Fruit fly (Drosophila melanogaster) whole organism, embryonic: Measurements from ENCODE around the gene CG43273.

ENCODE experiments used
- Abd-B ChIP-seq: fragments of 200-800 bp; sonication (Bioruptor generic); optimal IDR thresholded peaks from 2 replicates; lab custom pipeline; 2018; ENCODE audit warnings: missing biosample characterization, mild to moderate bottlenecking, missing genetic modification characterization, moderate library complexity
- Atf3 ChIP-seq: fragments of 200-800 bp; sonication (Bioruptor generic); optimal IDR thresholded peaks from 3 replicates; lab custom pipeline; 2016; ENCODE audit warnings: missing biosample characterization, missing genetic modification characterization
- Bdp1 ChIP-seq: fragments of 200-800 bp; sonication (Bioruptor generic); optimal IDR thresholded peaks from 3 replicates; lab custom pipeline; 2016; ENCODE audit warnings: missing biosample characterization, missing genetic modification characterization
- Blimp-1 ChIP-seq: fragments of 200-800 bp; sonication (Bioruptor generic); optimal IDR thresholded peaks from 3 replicates; lab custom pipeline; 2018; ENCODE audit warnings: missing biosample characterization, missing genetic modification characterization, mild to moderate bottlenecking, moderate library complexity, missing genetic modification reagents
- CG12236 ChIP-seq: fragments of 200-800 bp; sonication (Bioruptor generic); optimal IDR thresholded peaks from 2 replicates; lab custom pipeline; 2016; ENCODE audit warnings: missing biosample characterization, missing genetic modification characterization
- CG12659 ChIP-seq: fragments of 200-800 bp; sonication (Bioruptor generic); optimal IDR thresholded peaks from 3 replicates; lab custom pipeline; 2017; ENCODE audit warnings: mild to moderate bottlenecking, missing biosample characterization, missing genetic modification reagents, missing genetic modification characterization
- CG12942 ChIP-seq: fragments of 200-800 bp; sonication (Bioruptor generic); optimal IDR thresholded peaks from 3 replicates; lab custom pipeline; 2016; ENCODE audit warnings: missing biosample characterization, missing genetic modification characterization
- CG13424 ChIP-seq: fragments of 200-800 bp; sonication (Bioruptor generic); optimal IDR thresholded peaks from 2 replicates; lab custom pipeline; 2019; ENCODE audit warnings: missing biosample characterization, mild to moderate bottlenecking, missing genetic modification characterization, moderate library complexity
- CG14441 ChIP-seq: fragments of 200-800 bp; sonication (Bioruptor generic); IDR thresholded peaks from 2 replicates; pipeline ENCODE4 v1.3.6; 2022; ENCODE audit warnings: missing biosample characterization, missing genetic modification characterization
- CG15011 ChIP-seq: fragments of 200-800 bp; sonication (Bioruptor generic); optimal IDR thresholded peaks from 3 replicates; lab custom pipeline; 2018; ENCODE audit warnings: missing biosample characterization, mild to moderate bottlenecking, missing genetic modification characterization
- CG15514 ChIP-seq: fragments of 200-800 bp; sonication (Bioruptor generic); optimal IDR thresholded peaks from 3 replicates; lab custom pipeline; 2017; ENCODE audit warnings: missing biosample characterization, missing genetic modification characterization, mild to moderate bottlenecking, moderate library complexity, missing genetic modification reagents
- CG17186 ChIP-seq: fragments of 200-800 bp; sonication (Bioruptor generic); optimal IDR thresholded peaks from 3 replicates; lab custom pipeline; 2017; ENCODE audit warnings: missing biosample characterization, missing genetic modification reagents, missing genetic modification characterization
- CG17568 ChIP-seq: fragments of 200-800 bp; sonication (Bioruptor generic); optimal IDR thresholded peaks from 2 replicates; lab custom pipeline; 2018; ENCODE audit warnings: missing biosample characterization, mild to moderate bottlenecking, missing genetic modification characterization, moderate library complexity
- CG1792 ChIP-seq: fragments of 200-800 bp; sonication (Bioruptor generic); optimal IDR thresholded peaks from 2 replicates; lab custom pipeline; 2016; ENCODE audit warnings: missing biosample characterization, missing genetic modification characterization
- CG33213 ChIP-seq: fragments of 200-800 bp; sonication (Bioruptor generic); optimal IDR thresholded peaks from 3 replicates; lab custom pipeline; 2016; ENCODE audit warnings: missing biosample characterization, missing genetic modification characterization
- CG34376 ChIP-seq: fragments of 200-800 bp; sonication (Bioruptor generic); optimal IDR thresholded peaks from 2 replicates; lab custom pipeline; 2018; ENCODE audit warnings: missing biosample characterization, mild to moderate bottlenecking, missing genetic modification characterization
- CG3995 ChIP-seq: fragments of 200-800 bp; sonication (Bioruptor generic); optimal IDR thresholded peaks from 3 replicates; lab custom pipeline; 2016; ENCODE audit warnings: missing biosample characterization, missing genetic modification characterization
- CG42726 ChIP-seq: fragments of 200-800 bp; sonication (Bioruptor generic); IDR thresholded peaks from 2 replicates; pipeline ENCODE4 v1.3.6; 2022; ENCODE audit warnings: missing biosample characterization, missing genetic modification characterization; ENCODE audit not compliant: partially characterized antibody
- CG4854 ChIP-seq: fragments of 200-800 bp; sonication (Bioruptor generic); optimal IDR thresholded peaks from 2 replicates; lab custom pipeline; 2016; ENCODE audit warnings: missing biosample characterization, missing genetic modification characterization, inconsistent platforms
- CG6175 ChIP-seq: fragments of 200-800 bp; sonication (Bioruptor generic); IDR thresholded peaks from 3 replicates; pipeline ENCODE4 v1.3.6; 2022; ENCODE audit warnings: missing biosample characterization, missing genetic modification characterization
- CG6254 ChIP-seq: fragments of 200-800 bp; sonication (Bioruptor generic); optimal IDR thresholded peaks from 3 replicates; lab custom pipeline; 2017; ENCODE audit warnings: mild to moderate bottlenecking, missing biosample characterization, missing genetic modification reagents, missing genetic modification characterization
- CG9437 ChIP-seq: fragments of 200-800 bp; sonication (Bioruptor generic); optimal IDR thresholded peaks from 2 replicates; lab custom pipeline; 2018; ENCODE audit warnings: missing biosample characterization, mild to moderate bottlenecking, missing genetic modification characterization
- CG9609 ChIP-seq: fragments of 200-800 bp; sonication (Bioruptor generic); optimal IDR thresholded peaks from 3 replicates; lab custom pipeline; 2016; ENCODE audit warnings: missing biosample characterization, missing genetic modification characterization
- D19B ChIP-seq: fragments of 200-800 bp; sonication (Bioruptor generic); optimal IDR thresholded peaks from 2 replicates; lab custom pipeline; 2017; ENCODE audit warnings: missing biosample characterization, mild to moderate bottlenecking, missing genetic modification characterization
- Dad ChIP-seq: fragments of 200-800 bp; sonication (Bioruptor generic); optimal IDR thresholded peaks from 3 replicates; lab custom pipeline; 2016; ENCODE audit warnings: missing biosample characterization, missing genetic modification characterization
- Dfd ChIP-seq, 2 experiments: fragments of >200 bp; optimal IDR thresholded peaks; 2 replicates each; lab custom pipeline; 2017; ENCODE audit warnings: missing biosample characterization in 2 of 2, missing genetic modification characterization in 2 of 2
- H15 ChIP-seq: fragments of 200-800 bp; sonication (Bioruptor generic); IDR thresholded peaks from 3 replicates; pipeline ENCODE4 v1.3.6; 2022; ENCODE audit warnings: missing biosample characterization, missing genetic modification characterization
- HmgZ ChIP-seq: fragments of 200-800 bp; sonication (Bioruptor generic); optimal IDR thresholded peaks from 2 replicates; lab custom pipeline; 2018; ENCODE audit warnings: missing biosample characterization, mild to moderate bottlenecking, missing genetic modification characterization
- MESR4 ChIP-seq: fragments of 200-800 bp; sonication (Bioruptor generic); optimal IDR thresholded peaks from 2 replicates; lab custom pipeline; 2018; ENCODE audit warnings: missing biosample characterization, mild to moderate bottlenecking, missing genetic modification characterization, moderate library complexity
- Sox100B ChIP-seq: fragments of 200-800 bp; sonication (Bioruptor generic); optimal IDR thresholded peaks from 3 replicates; lab custom pipeline; 2018; ENCODE audit warnings: missing biosample characterization, mild to moderate bottlenecking, missing genetic modification characterization
- cato ChIP-seq: fragments of 200-800 bp; sonication (Bioruptor generic); optimal IDR thresholded peaks from 2 replicates; lab custom pipeline; 2016; ENCODE audit warnings: missing biosample characterization, missing genetic modification characterization, borderline replicate concordance
- chif ChIP-seq, 2 experiments: fragments of 200-800 bp; sonication (Bioruptor generic); optimal IDR thresholded peaks; 3 replicates each; lab custom pipeline; 2016; ENCODE audit warnings: missing biosample characterization in 2 of 2, missing genetic modification characterization in 2 of 2
- dmrt99B ChIP-seq: fragments of 200-800 bp; sonication (Bioruptor generic); optimal IDR thresholded peaks from 2 replicates; lab custom pipeline; 2018; ENCODE audit warnings: missing biosample characterization, mild to moderate bottlenecking, missing genetic modification characterization, moderate library complexity
- dpn ChIP-seq, 2 experiments: fragments of 200-800 bp; sonication (Bioruptor generic); optimal IDR thresholded peaks; 3 replicates each; lab custom pipeline; 2016; ENCODE audit warnings: missing biosample characterization in 2 of 2, missing genetic modification characterization in 2 of 2
- esg ChIP-seq: fragments of 200-800 bp; sonication (Bioruptor generic); conservative IDR thresholded peaks from 2 replicates; pipeline ENCODE4 v1.3.6; 2022; ENCODE audit warnings: missing biosample characterization, missing genetic modification characterization
- fd3F ChIP-seq: fragments of 200-800 bp; sonication (Bioruptor generic); optimal IDR thresholded peaks from 2 replicates; lab custom pipeline; 2018; ENCODE audit warnings: missing biosample characterization, mild to moderate bottlenecking, missing genetic modification characterization, moderate library complexity
- fd96Cb ChIP-seq: fragments of 200-800 bp; sonication (Bioruptor generic); optimal IDR thresholded peaks from 2 replicates; lab custom pipeline; 2018; ENCODE audit warnings: missing biosample characterization, mild to moderate bottlenecking, missing genetic modification characterization, moderate library complexity
- gsb ChIP-seq: fragments of 200-800 bp; sonication (Bioruptor generic); IDR thresholded peaks from 2 replicates; pipeline ENCODE4 v1.3.6; 2022; ENCODE audit warnings: missing biosample characterization, missing genetic modification characterization
- jumu ChIP-seq: fragments of 200-800 bp; sonication (Bioruptor generic); optimal IDR thresholded peaks from 3 replicates; lab custom pipeline; 2016; ENCODE audit warnings: missing biosample characterization, missing genetic modification characterization
- lov ChIP-seq, 2 experiments: fragments of 200-800 bp in 1 of 2; fragments of >200 bp in 1 of 2; sonication (Bioruptor generic) in 1 of 2; IDR thresholded peaks in 1 of 2; optimal IDR thresholded peaks in 1 of 2; 2 replicates in 1 of 2; 3 replicates in 1 of 2; pipeline versions ENCODE4 v1.3.6 to Lab custom; 2017 to 2022; ENCODE audit warnings: missing biosample characterization in 1 of 2, missing genetic modification characterization in 1 of 2
- nerfin-2 ChIP-seq: fragments of 200-800 bp; sonication (Bioruptor generic); IDR thresholded peaks from 2 replicates; pipeline ENCODE4 v1.3.6; 2022; ENCODE audit warnings: missing biosample characterization, missing genetic modification characterization; ENCODE audit not compliant: partially characterized antibody
- onecut ChIP-seq: fragments of 200-800 bp; sonication (Bioruptor generic); IDR thresholded peaks from 2 replicates; pipeline ENCODE4 v1.3.6; 2022; ENCODE audit warnings: missing biosample characterization, missing genetic modification characterization
- slbo ChIP-seq: fragments of 200-800 bp; sonication (Bioruptor generic); IDR thresholded peaks from 2 replicates; pipeline ENCODE4 v1.3.6; 2022; ENCODE audit warnings: missing biosample characterization, missing genetic modification characterization
- unpg ChIP-seq: fragments of 200-800 bp; sonication (Bioruptor generic); optimal IDR thresholded peaks from 3 replicates; lab custom pipeline; 2018; ENCODE audit warnings: missing biosample characterization, mild to moderate bottlenecking, missing genetic modification characterization, moderate library complexity
- vfl ChIP-seq: fragments of 200-800 bp; sonication (Bioruptor generic); optimal IDR thresholded peaks from 2 replicates; lab custom pipeline; 2016; ENCODE audit warnings: missing biosample characterization, missing genetic modification characterization
- wdn ChIP-seq: fragments of 200-800 bp; sonication (Bioruptor generic); IDR thresholded peaks from 2 replicates; pipeline ENCODE4 v1.3.6; 2022; ENCODE audit warnings: missing biosample characterization, missing genetic modification characterization
- wek ChIP-seq: fragments of 200-800 bp; sonication (Bioruptor generic); optimal IDR thresholded peaks from 3 replicates; lab custom pipeline; 2018; ENCODE audit warnings: missing biosample characterization, mild to moderate bottlenecking, missing genetic modification characterization, moderate library complexity
- zf30C ChIP-seq: fragments of 200-800 bp; sonication (Bioruptor generic); optimal IDR thresholded peaks from 3 replicates; lab custom pipeline; 2018; ENCODE audit warnings: missing biosample characterization, mild to moderate bottlenecking, missing genetic modification characterization

CG43273 gene

dm6 chr3R:24810844-24811625, 19.1 kb upstream of the CG43273 start (continued):
- TF ChIP-seq dpn (GFP tag; optimal IDR thresholded peaks at IDR 0.05; lab: Kevin White, UChicago) (peak; percentile 84 to 93), Atf3 (peak; percentile 76), Dad (GFP tag; lab: Kevin White, UChicago) (peak; percentile 86), H15 (GFP tag; lab: Robert Waterston, UW) (peak; percentile 86), CG42726 (no peak), CG13424 (peak; percentile 90), esg (GFP tag; lab: Robert Waterston, UW) (peak; percentile 88), slbo (peak; percentile 94), CG6175 (GFP tag; lab: Robert Waterston, UW) (peak; percentile 79; the same call in 2 of the 3 replicates), CG14441 (GFP tag; lab: Robert Waterston, UW) (peak; percentile 91), dmrt99B (tag; lab: Kevin White, UChicago) (no peak), CG1792 (GFP tag; lab: Kevin White, UChicago) (peak; percentile 81), nerfin-2 (no peak), zf30C (GFP tag; lab: Kevin White, UChicago) (no peak), Sox100B (GFP tag; lab: Kevin White, UChicago) (peak; percentile 81), CG12236 (GFP tag; lab: Kevin White, UChicago) (peak; percentile 52), CG9437 (GFP tag; lab: Kevin White, UChicago) (peak; percentile 76), D19B (peak; percentile 73), CG15514 (GFP tag; lab: Kevin White, UChicago) (peak; percentile 82), HmgZ (tag; lab: Kevin White, UChicago) (peak; percentile 93), CG17186 (GFP tag; lab: Kevin White, UChicago) (peak; percentile 33), wek (peak; percentile 77), onecut (GFP tag; lab: Robert Waterston, UW) (peak; percentile 73), fd3F (peak; percentile 91), jumu (GFP tag; lab: Kevin White, UChicago) (peak; percentile 77), vfl (GFP tag; lab: Kevin White, UChicago) (peak; percentile 75), Blimp-1 (GFP tag; lab: Kevin White, UChicago) (peak; percentile 81), CG15011 (GFP tag; lab: Kevin White, UChicago) (peak; percentile 78), Abd-B (GFP tag; lab: Kevin White, UChicago) (no peak), CG12942 (GFP tag; lab: Kevin White, UChicago) (peak; percentile 79), CG12659 (peak; percentile 92), CG33213 (peak; percentile 45), chif (GFP tag; optimal IDR thresholded peaks at IDR 0.05; lab: Kevin White, UChicago) (peak; percentile 75 to 82), unpg (GFP tag; lab: Kevin White, UChicago) (peak; percentile 90), CG17568 (GFP tag; lab: Kevin White, UChicago) (peak; percentile 85), CG4854 (GFP tag; lab: Kevin White, UChicago) (peak; percentile 76), MESR4 (GFP tag; lab: Kevin White, UChicago) (peak; percentile 44), lov (optimal IDR thresholded peaks at IDR 0.05; lab: Kevin White, UChicago) (no peak), lov (GFP tag; IDR thresholded peaks at IDR 0.05; lab: Robert Waterston, UW) (peak; percentile 73; the same call in 2 of the 3 replicates), wdn (peak; percentile 81), CG9609 (peak; percentile 84), CG6254 (GFP tag; lab: Kevin White, UChicago) (no peak), Dfd (GFP tag; optimal IDR thresholded peaks at IDR 0.05; lab: Kevin White, UChicago) (no peak), CG34376 (GFP tag; lab: Kevin White, UChicago) (peak; percentile 74), gsb (GFP tag; lab: Robert Waterston, UW) (peak; percentile 87), CG3995 (peak; percentile 54), cato (GFP tag; lab: Kevin White, UChicago) (peak; percentile 65), fd96Cb (peak; percentile 88), Bdp1 (GFP tag; lab: Kevin White, UChicago) (peak; percentile 70)
